Fruit fly (Drosophila melanogaster): ENCODE results near the gene alphaTub85E.

Gene alphaTub85E

DNA sequence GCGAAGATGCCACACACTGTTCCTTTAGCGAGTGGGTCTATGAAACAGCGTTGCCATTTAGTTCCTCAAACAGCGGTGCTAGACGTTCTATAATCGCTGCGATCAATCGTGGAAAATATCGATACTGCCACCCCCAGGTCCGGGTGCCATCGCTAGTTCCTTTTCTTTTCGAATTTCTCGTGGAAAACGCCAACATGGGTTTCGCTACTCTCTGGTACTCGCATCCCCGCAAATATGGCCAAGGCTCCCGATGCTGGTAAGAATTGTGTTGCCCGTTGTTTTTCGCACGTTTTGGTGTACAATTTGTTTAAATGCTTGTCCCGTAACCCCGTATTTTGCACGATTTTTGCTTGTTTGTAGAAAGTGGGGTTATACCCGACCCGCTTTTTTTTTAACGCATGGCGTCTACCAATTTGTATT is 44.9 kb upstream of the alphaTub85E start, which contains the start of gene RpS29 (continued):
- TF ChIP-seq eg (GFP tag; IDR thresholded peaks at IDR 0.05) = 0 out of 3 replicates have a peak, but pooled peaks have one; percentile 44
- peak; percentile 39 for TF ChIP-seq Blimp-1 (GFP tag; optimal IDR thresholded peaks at IDR 0.05)
- TF ChIP-seq Gug (GFP tag; IDR thresholded peaks at IDR 0.05) = no peak
- TF ChIP-seq CG10669 (GFP tag; optimal IDR thresholded peaks at IDR 0.05) = peak; percentile 10
- peak; percentile 74 for TF ChIP-seq CG6854 (GFP tag; optimal IDR thresholded peaks at IDR 0.05)
- TF ChIP-seq fd85E (GFP tag; optimal IDR thresholded peaks at IDR 0.05) = no peak
- peak; percentile 32 for TF ChIP-seq vri (GFP tag; optimal IDR thresholded peaks at IDR 0.05)

DNA sequence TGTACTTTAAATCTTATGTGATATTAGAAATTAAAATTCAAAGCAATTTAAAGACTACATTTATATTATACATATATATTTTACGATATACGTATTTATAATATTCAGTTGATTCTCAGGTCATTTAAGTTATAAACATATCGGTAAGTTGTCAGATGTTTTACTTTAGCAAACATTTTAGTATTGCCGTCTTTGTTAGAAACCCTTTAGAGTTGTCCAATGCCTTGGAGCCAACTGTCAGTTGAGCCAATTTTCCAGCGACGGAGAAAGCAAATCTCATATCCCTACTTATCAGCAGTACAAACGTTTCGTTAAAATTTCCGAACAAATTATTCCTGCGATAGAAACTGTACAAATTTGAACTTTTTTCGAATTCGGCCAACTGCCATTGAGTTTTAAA is 41.8 kb upstream of the alphaTub85E start, which contains the start of gene topi:
topi (plus strand) TSS at position 301 of the 400 bp plus-strand sequence.
- TF ChIP-seq CG31627 (GFP tag; optimal IDR thresholded peaks at IDR 0.05) (no peak), CG8119 (GFP tag; IDR thresholded peaks at IDR 0.05) (no peak), CG6854 (GFP tag; optimal IDR thresholded peaks at IDR 0.05) (no peak), CG7368 (GFP tag; optimal IDR thresholded peaks at IDR 0.05) (no peak), Hr38 (GFP tag; optimal IDR thresholded peaks at IDR 0.05) (no peak), Sox14 (GFP tag; optimal IDR thresholded peaks at IDR 0.05) (no peak), CG8319 (GFP tag; optimal IDR thresholded peaks at IDR 0.05) (no peak), Sox102F (GFP tag; optimal IDR thresholded peaks at IDR 0.05) (no peak)

DNA sequence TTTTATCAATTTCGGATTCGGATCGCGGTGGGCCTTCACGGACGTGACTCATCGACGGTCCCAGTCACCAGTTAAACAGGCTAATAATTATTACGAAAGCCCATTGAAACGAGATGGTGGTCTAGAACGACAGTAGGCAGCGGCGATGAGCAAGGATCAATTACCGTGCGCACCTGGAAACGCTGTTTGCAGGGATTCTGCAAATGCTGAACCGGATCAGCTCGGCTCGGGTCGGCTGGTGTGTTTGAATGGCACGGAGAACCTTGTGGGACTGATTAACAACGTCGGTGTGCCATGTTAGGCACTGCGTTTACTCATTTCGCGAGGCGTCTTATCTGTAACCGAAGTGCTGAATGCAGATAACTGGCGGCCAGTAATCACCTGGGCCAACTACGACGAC is 41.1 kb upstream of the alphaTub85E start, which contains the start of gene Whamy:
Whamy (minus strand) TSS at position 273 of the 400 bp plus-strand sequence.
- peak in 1 of 2 experiments; percentile 8 for TF ChIP-seq ss (GFP tag; optimal IDR thresholded peaks at IDR 0.05)
- TF ChIP-seq Eip78C (GFP tag) = peak; percentile 26
- TF ChIP-seq CG16779 (tag; optimal IDR thresholded peaks at IDR 0.05) = peak; percentile 12
- TF ChIP-seq vri (GFP tag; optimal IDR thresholded peaks at IDR 0.05) = peak; percentile 88
- no peak for TF ChIP-seq CG31627 (GFP tag; optimal IDR thresholded peaks at IDR 0.05)
- TF ChIP-seq Smox (GFP tag; optimal IDR thresholded peaks at IDR 0.05) = no peak
- peak; percentile 72 for TF ChIP-seq svp (GFP tag)
- no peak for TF ChIP-seq OdsH (GFP tag; optimal IDR thresholded peaks at IDR 0.05)
- TF ChIP-seq topi (GFP tag; optimal IDR thresholded peaks at IDR 0.05) = peak; percentile 13
- TF ChIP-seq CG11902 (GFP tag; optimal IDR thresholded peaks at IDR 0.05) = no peak

DNA sequence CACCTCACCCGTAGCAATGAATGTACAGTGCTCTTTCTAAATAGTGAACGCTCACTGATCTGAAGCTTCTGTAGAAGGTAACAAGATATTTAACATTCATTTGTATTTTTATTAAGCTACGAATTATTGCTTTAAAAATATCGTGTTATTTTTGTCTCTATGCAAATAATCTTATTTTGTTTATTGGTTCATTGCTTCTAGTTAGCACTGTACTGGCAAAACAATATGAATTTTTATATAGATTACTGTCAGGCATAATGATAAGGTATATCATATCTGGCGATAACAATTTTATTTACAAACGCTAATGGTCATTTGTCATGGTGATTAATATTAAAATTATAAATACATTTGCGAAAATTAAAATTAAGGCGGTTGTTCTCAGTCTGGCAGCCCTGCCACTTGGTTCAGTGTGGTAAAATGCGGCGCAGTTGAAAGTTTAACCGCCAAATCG is 38.5 kb upstream of the alphaTub85E start, which contains the start of gene CG9471:
CG9471 (minus strand) TSS at position 24 of the 454 bp plus-strand sequence.
- TF ChIP-seq Hr4 (GFP tag; optimal IDR thresholded peaks at IDR 0.05) (peak; percentile 96), Eip93F (GFP tag; optimal IDR thresholded peaks at IDR 0.05) (peak; percentile 94), Hr38 (GFP tag; optimal IDR thresholded peaks at IDR 0.05) (peak; percentile 31), CG1621 (tag; optimal IDR thresholded peaks at IDR 0.05) (peak; percentile 90), Met (GFP tag; optimal IDR thresholded peaks at IDR 0.05) (peak; percentile 97), Eip78C (GFP tag) (peak; percentile 99), CG6163 (GFP tag; IDR thresholded peaks at IDR 0.05) (peak; percentile 97), lz (GFP tag; optimal IDR thresholded peaks at IDR 0.05) (peak; percentile 96), CG4318 (GFP tag; optimal IDR thresholded peaks at IDR 0.05) (no peak), Blimp-1 (GFP tag; optimal IDR thresholded peaks at IDR 0.05) (peak; percentile 81), CG16779 (tag; optimal IDR thresholded peaks at IDR 0.05) (peak; percentile 85), eg (GFP tag; IDR thresholded peaks at IDR 0.05) (peak; percentile 97), Sox15 (GFP tag; optimal IDR thresholded peaks at IDR 0.05) (peak; percentile 91), Sox102F (GFP tag; optimal IDR thresholded peaks at IDR 0.05) (peak; percentile 97), CG7368 (GFP tag; optimal IDR thresholded peaks at IDR 0.05) (peak; percentile 94), CG11902 (GFP tag; optimal IDR thresholded peaks at IDR 0.05) (peak; percentile 92), net (GFP tag; optimal IDR thresholded peaks at IDR 0.05) (peak; percentile 95), CG11294 (GFP tag; IDR thresholded peaks at IDR 0.05) (peak; percentile 90), CG8632 (GFP tag; optimal IDR thresholded peaks at IDR 0.05) (peak; percentile 96), CG32006 (GFP tag; optimal IDR thresholded peaks at IDR 0.05) (peak; percentile 90), topi (GFP tag; optimal IDR thresholded peaks at IDR 0.05) (peak; percentile 99), spab (GFP tag; optimal IDR thresholded peaks at IDR 0.05) (peak; percentile 82), Ets21C (GFP tag; optimal IDR thresholded peaks at IDR 0.05) (peak; percentile 94), dac (GFP tag; optimal IDR thresholded peaks at IDR 0.05) (peak; percentile 60), achi (GFP tag; optimal IDR thresholded peaks at IDR 0.05) (peak; percentile 95), Lpt (GFP tag; optimal IDR thresholded peaks at IDR 0.05) (peak; percentile 87), Gug (GFP tag; IDR thresholded peaks at IDR 0.05) (peak; percentile 91), Ets96B (tag; optimal IDR thresholded peaks at IDR 0.05) (peak; percentile 90), Hr39 (GFP tag; optimal IDR thresholded peaks at IDR 0.05) (peak; percentile 97), salr (GFP tag; optimal IDR thresholded peaks at IDR 0.05) (peak; percentile 76 to 91), CG6792 (GFP tag; optimal IDR thresholded peaks at IDR 0.05) (peak; percentile 96), CG3919 (GFP tag; optimal IDR thresholded peaks at IDR 0.05) (peak; percentile 96), svp (GFP tag) (peak; percentile 99)
